Worm (Caenorhabditis elegans): Measurements from ENCODE around the gene Y39A3CL.7.

Gene Y39A3CL.7

ce11 chrIII:1785776-1786175, 38.9 kb upstream of the Y39A3CL.7 start (continued):
- peak; percentile 48 for TF ChIP-seq snu-23 (GFP tag; optimal IDR thresholded peaks at IDR 0.05)
- TF ChIP-seq nhr-47 (tag; optimal IDR thresholded peaks at IDR 0.05): peak; percentile 66
- no peak for TF ChIP-seq unc-130 (tag; optimal IDR thresholded peaks at IDR 0.05)
- TF ChIP-seq nhr-11 (tag; optimal IDR thresholded peaks at IDR 0.05): no peak
- no peak for TF ChIP-seq unc-30 (tag; optimal IDR thresholded peaks at IDR 0.05)
- no peak for TF ChIP-seq C34B4.2 (tag; optimal IDR thresholded peaks at IDR 0.05)
- TF ChIP-seq efl-3 (GFP tag; optimal IDR thresholded peaks at IDR 0.05): no peak
- TF ChIP-seq pax-3 (tag; optimal IDR thresholded peaks at IDR 0.05): no peak
- TF ChIP-seq sup-37 (GFP tag; optimal IDR thresholded peaks at IDR 0.05): no peak
- no peak for TF ChIP-seq zip-4 (GFP tag; optimal IDR thresholded peaks at IDR 0.05)
- no peak for TF ChIP-seq ceh-63 (GFP tag; optimal IDR thresholded peaks at IDR 0.05)
- TF ChIP-seq nhr-28 (tag; optimal IDR thresholded peaks at IDR 0.05): no peak
- TF ChIP-seq lir-3 (tag; optimal IDR thresholded peaks at IDR 0.05; ENCODE audit: poor library complexity): no peak
- no peak for TF ChIP-seq mep-1 (tag; optimal IDR thresholded peaks at IDR 0.05)
- TF ChIP-seq tlp-1 (tag; optimal IDR thresholded peaks at IDR 0.05): no peak
- TF ChIP-seq hpl-2 (GFP tag; optimal IDR thresholded peaks at IDR 0.05): no peak
- no peak for TF ChIP-seq hlh-17 (GFP tag; optimal IDR thresholded peaks at IDR 0.05; ENCODE audit: borderline replicate concordance)
- TF ChIP-seq efl-1 (optimal IDR thresholded peaks at IDR 0.05): peak; percentile 42 to 57
- peak in 1 of 2 experiments; percentile 5 for TF ChIP-seq efl-1 (GFP tag; optimal IDR thresholded peaks at IDR 0.05 in 1 of 2)
- no peak for TF ChIP-seq C16A3.4 (tag; optimal IDR thresholded peaks at IDR 0.05)
- no peak for TF ChIP-seq nhr-237 (tag; optimal IDR thresholded peaks at IDR 0.05)
- no peak for TF ChIP-seq elt-3 (tag; optimal IDR thresholded peaks at IDR 0.05)
- no peak for TF ChIP-seq nhr-76 (tag; optimal IDR thresholded peaks at IDR 0.05)
- peak; percentile 52 to 62 for TF ChIP-seq lsy-2 (tag; optimal IDR thresholded peaks at IDR 0.05)
- TF ChIP-seq elt-2 (tag; optimal IDR thresholded peaks at IDR 0.05): no peak
- TF ChIP-seq skn-1 (tag; optimal IDR thresholded peaks at IDR 0.05): peak; percentile 24
- peak; percentile 40 for TF ChIP-seq isw-1 (GFP tag; IDR thresholded peaks at IDR 0.05)
- no peak for TF ChIP-seq nhr-84 (tag; optimal IDR thresholded peaks at IDR 0.05)
- TF ChIP-seq tbx-2 (tag; optimal IDR thresholded peaks at IDR 0.05): peak; percentile 34
- peak; percentile 65 for TF ChIP-seq ceh-8 (GFP tag; optimal IDR thresholded peaks at IDR 0.05)
- peak; percentile 26 for TF ChIP-seq F16B12.6 (tag; optimal IDR thresholded peaks at IDR 0.05)
- peak; percentile 76 for TF ChIP-seq unc-86 (tag; optimal IDR thresholded peaks at IDR 0.05)
- no peak for TF ChIP-seq ces-1 (GFP tag; optimal IDR thresholded peaks at IDR 0.05)
- no peak for TF ChIP-seq sox-4 (tag; optimal IDR thresholded peaks at IDR 0.05)
- no peak for TF ChIP-seq aha-1 (tag; optimal IDR thresholded peaks at IDR 0.05)
- peak in 1 of 3 experiments; percentile 29 for TF ChIP-seq dpl-1 (GFP tag; optimal IDR thresholded peaks at IDR 0.05)
- peak; percentile 8 for TF ChIP-seq egl-13 (tag; optimal IDR thresholded peaks at IDR 0.05)
- TF ChIP-seq fkh-10 (GFP tag; optimal IDR thresholded peaks at IDR 0.05): peak; percentile 53
- TF ChIP-seq lin-13 (GFP tag; optimal IDR thresholded peaks at IDR 0.05): peak; percentile 27
- no peak for TF ChIP-seq fos-1 (tag; optimal IDR thresholded peaks at IDR 0.05)

- TF ChIP-seq ztf-11 (tag; optimal IDR thresholded peaks at IDR 0.05) (no peak), ceh-82 (tag; optimal IDR thresholded peaks at IDR 0.05) (no peak), unc-86 (tag; optimal IDR thresholded peaks at IDR 0.05) (no peak), ceh-63 (GFP tag; optimal IDR thresholded peaks at IDR 0.05) (no peak), fos-1 (tag; optimal IDR thresholded peaks at IDR 0.05) (no peak), sup-37 (GFP tag; optimal IDR thresholded peaks at IDR 0.05) (no peak), lin-39 (tag; optimal IDR thresholded peaks at IDR 0.05) (no peak), ets-5 (GFP tag; IDR thresholded peaks at IDR 0.05) (no peak), ces-1 (GFP tag; optimal IDR thresholded peaks at IDR 0.05) (no peak), dpl-1 (GFP tag; optimal IDR thresholded peaks at IDR 0.05) (no peak), mep-1 (tag; optimal IDR thresholded peaks at IDR 0.05) (no peak), unc-130 (tag; optimal IDR thresholded peaks at IDR 0.05) (no peak), nhr-47 (tag; optimal IDR thresholded peaks at IDR 0.05) (no peak)
Measured at ce11 chrIII:1788033-1788432, 36.7 kb upstream of the Y39A3CL.7 start, which contains the start of gene rimb-1. TSS of gene rimb-1 (plus strand) at chrIII:1788333.

Measured in whole organism, L1 larva.